Worm (Caenorhabditis elegans) whole organism, midembryonic: Measurements from ENCODE around the gene str-260.
"Not testable (repeated sequence)": the region's sequence is repeated elsewhere in the genome, so short reads cannot be mapped to it uniquely, and the experiment has no call there.

Source experiments
- T22C8.4 ChIP-seq: fragments of 200-800 bp; sonication (Bioruptor generic); IDR thresholded peaks from 2 replicates; pipeline ENCODE4 v1.3.6; 2022; ENCODE audit warnings: missing genetic modification characterization, missing compliant biosample characterization
- cog-1 ChIP-seq: sonication (generic microtip); optimal IDR thresholded peaks from 2 replicates; lab custom pipeline; 2016; ENCODE audit warnings: missing genetic modification characterization, missing compliant biosample characterization
- flt-1 ChIP-seq: fragments of 200-800 bp; sonication (Bioruptor generic); IDR thresholded peaks from 2 replicates; pipeline ENCODE4 v1.3.6; 2022; ENCODE audit warnings: missing genetic modification characterization, missing compliant biosample characterization
- klf-2 ChIP-seq: fragments of 200-800 bp; sonication (Bioruptor generic); conservative IDR thresholded peaks from 2 replicates; pipeline ENCODE4 v1.3.6; 2022; ENCODE audit warnings: missing genetic modification reagents, missing genetic modification characterization, missing compliant biosample characterization
- med-1 ChIP-seq: sonication (generic microtip); optimal IDR thresholded peaks from 2 replicates; lab custom pipeline; 2017; ENCODE audit warnings: missing genetic modification characterization, mild to moderate bottlenecking, missing compliant biosample characterization, antibody characterized with exemption, missing genetic modification reagents; ENCODE audit not compliant: insufficient read depth
- ref-1 ChIP-seq: fragments of 200-800 bp; sonication (Bioruptor generic); conservative IDR thresholded peaks from 2 replicates; pipeline ENCODE4 v1.3.6; 2022; ENCODE audit warnings: missing genetic modification reagents, missing genetic modification characterization, missing compliant biosample characterization
- tab-1 ChIP-seq: fragments of 200-800 bp; sonication (Bioruptor generic); IDR thresholded peaks from 2 replicates; pipeline ENCODE4 v1.3.6; 2022; ENCODE audit warnings: missing genetic modification characterization, missing compliant biosample characterization
- ztf-23 ChIP-seq: fragments of 200-800 bp; sonication (Bioruptor generic); IDR thresholded peaks from 2 replicates; pipeline ENCODE4 v1.3.6; 2022; ENCODE audit warnings: missing genetic modification reagents, missing genetic modification characterization, missing compliant biosample characterization
- ztf-29 ChIP-seq: fragments of 200-800 bp; sonication (Bioruptor generic); IDR thresholded peaks from 2 replicates; pipeline ENCODE4 v1.3.6; 2022; ENCODE audit warnings: missing genetic modification reagents, missing genetic modification characterization, missing compliant biosample characterization

str-260 gene

ce11 chrV:3506252-3506651, 20.7 kb upstream of the str-260 start, which contains the start of gene ugt-64:
ugt-64 (minus strand) TSS chrV:3506352.
- TF ChIP-seq T22C8.4 (GFP tag; lab: Robert Waterston, UW); med-1; tab-1 (GFP tag; lab: Robert Waterston, UW): not testable (repeated sequence)

DNA sequence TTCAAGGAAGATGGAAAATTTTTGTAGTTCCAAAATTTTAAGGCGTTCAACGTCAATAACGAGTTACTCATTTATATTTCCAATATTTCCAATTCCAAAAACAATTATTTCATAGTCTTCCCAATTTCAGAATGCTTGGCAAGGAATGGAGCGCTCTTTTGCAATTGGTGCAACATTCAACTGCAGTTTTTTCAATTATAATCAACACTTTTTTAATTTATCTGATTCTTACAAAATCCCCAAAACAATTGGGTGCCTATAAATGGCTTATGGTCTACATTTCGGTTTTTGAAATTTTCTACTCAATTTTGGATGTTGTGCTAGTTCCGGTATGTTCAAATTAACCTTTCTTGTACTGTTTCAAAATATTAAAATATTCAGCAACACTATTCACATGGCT, 19.3 kb upstream of the str-260 start, which contains the start of gene str-225:
Gene str-225 (plus strand): TSS at position 132 of the 400 bp plus-strand sequence.
- TF ChIP-seq T22C8.4 (GFP tag; lab: Robert Waterston, UW): no peak
- no peak for TF ChIP-seq ref-1 (GFP tag; lab: Robert Waterston, UW)
- no peak for TF ChIP-seq ztf-23 (GFP tag; lab: Robert Waterston, UW)
- no peak for TF ChIP-seq ztf-29
- TF ChIP-seq med-1: no peak
- no peak for TF ChIP-seq flt-1 (GFP tag; lab: Robert Waterston, UW)
- TF ChIP-seq klf-2 (GFP tag; lab: Robert Waterston, UW): no peak
- TF ChIP-seq cog-1 (tag; lab: Kevin White, UChicago): no peak

DNA sequence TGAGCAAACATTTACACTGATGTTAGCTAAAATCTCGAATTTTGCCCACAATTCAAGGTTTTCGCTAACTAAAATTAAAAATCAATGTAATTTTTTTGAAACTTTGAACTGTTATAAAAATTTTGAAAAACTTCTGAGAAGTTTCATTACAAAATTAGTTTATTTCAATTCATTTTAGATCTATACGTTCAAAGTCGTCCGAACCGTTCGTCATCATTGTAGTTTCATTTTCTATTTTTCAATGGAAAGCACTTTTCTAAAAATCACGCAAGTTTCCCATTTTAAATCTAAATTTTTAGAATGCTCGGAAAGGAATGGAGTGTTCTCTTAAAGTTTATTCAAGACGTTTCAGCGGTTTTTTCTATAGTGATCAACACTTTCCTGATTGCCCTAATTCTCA, 17.1 kb upstream of the str-260 start, which contains the start of gene str-228:
Gene str-228 (plus strand): TSS at position 301 of the 400 bp plus-strand sequence.
- TF ChIP-seq klf-2 (GFP tag; lab: Robert Waterston, UW) (no peak), ztf-23 (GFP tag; lab: Robert Waterston, UW) (no peak), ztf-29 (no peak), flt-1 (GFP tag; lab: Robert Waterston, UW) (no peak), med-1 (no peak), cog-1 (tag; lab: Kevin White, UChicago) (no peak), tab-1 (GFP tag; lab: Robert Waterston, UW) (no peak), T22C8.4 (GFP tag; lab: Robert Waterston, UW) (no peak), ref-1 (GFP tag; lab: Robert Waterston, UW) (no peak)

DNA sequence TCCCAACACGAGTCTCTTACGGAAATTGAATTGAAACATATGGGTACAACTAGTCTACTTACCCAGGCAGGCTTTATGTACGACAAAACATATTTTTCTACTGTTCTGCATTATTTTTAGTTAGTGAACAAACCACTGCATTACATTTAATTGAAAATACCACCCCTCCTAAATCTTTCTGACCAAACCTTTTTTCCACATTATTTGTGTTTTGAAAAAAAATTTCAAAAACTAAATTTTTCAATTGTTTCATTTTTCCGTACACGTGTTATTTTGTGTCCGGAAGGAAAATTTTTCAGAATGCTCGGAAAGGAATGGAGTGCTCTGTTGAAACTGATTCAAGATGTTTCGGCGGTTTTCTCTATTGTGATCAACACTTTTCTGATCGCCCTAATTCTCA, 14.6 kb upstream of the str-260 start, which contains the start of gene str-226:
Gene str-226 (plus strand): TSS at position 301 of the 400 bp plus-strand sequence.
- TF ChIP-seq klf-2 (GFP tag; lab: Robert Waterston, UW) (no peak), med-1 (no peak), tab-1 (GFP tag; lab: Robert Waterston, UW) (no peak)

- no peak for TF ChIP-seq cog-1 (tag; lab: Kevin White, UChicago)
- no peak for TF ChIP-seq ztf-29
- no peak for TF ChIP-seq T22C8.4 (GFP tag; lab: Robert Waterston, UW)
- TF ChIP-seq flt-1 (GFP tag; lab: Robert Waterston, UW): no peak
- TF ChIP-seq tab-1 (GFP tag; lab: Robert Waterston, UW): no peak
These were observed 9.1 kb upstream of the str-260 start, which contains the start of gene str-227 for ce11 chrV:3517889-3518288. str-227 (plus strand) TSS chrV:3518189.

ce11 chrV:3520412-3520811, 6.6 kb upstream of the str-260 start:
- peak; percentile 65; the same call in 1 of the 2 replicates for TF ChIP-seq flt-1 (GFP tag; lab: Robert Waterston, UW)

ce11 chrV:3523262-3523661, 3.7 kb upstream of the str-260 start, which contains the start of gene irg-1:
irg-1 (plus strand) TSS chrV:3523587.
- TF ChIP-seq cog-1 (tag; lab: Kevin White, UChicago): no peak
- TF ChIP-seq klf-2 (GFP tag; lab: Robert Waterston, UW): no peak
- no peak for TF ChIP-seq ztf-29
- TF ChIP-seq tab-1 (GFP tag; lab: Robert Waterston, UW): no peak
- TF ChIP-seq flt-1 (GFP tag; lab: Robert Waterston, UW): no peak
- TF ChIP-seq T22C8.4 (GFP tag; lab: Robert Waterston, UW): no peak
- no peak for TF ChIP-seq ztf-23 (GFP tag; lab: Robert Waterston, UW)
- TF ChIP-seq med-1: no peak
- TF ChIP-seq ref-1 (GFP tag; lab: Robert Waterston, UW): no peak

DNA sequence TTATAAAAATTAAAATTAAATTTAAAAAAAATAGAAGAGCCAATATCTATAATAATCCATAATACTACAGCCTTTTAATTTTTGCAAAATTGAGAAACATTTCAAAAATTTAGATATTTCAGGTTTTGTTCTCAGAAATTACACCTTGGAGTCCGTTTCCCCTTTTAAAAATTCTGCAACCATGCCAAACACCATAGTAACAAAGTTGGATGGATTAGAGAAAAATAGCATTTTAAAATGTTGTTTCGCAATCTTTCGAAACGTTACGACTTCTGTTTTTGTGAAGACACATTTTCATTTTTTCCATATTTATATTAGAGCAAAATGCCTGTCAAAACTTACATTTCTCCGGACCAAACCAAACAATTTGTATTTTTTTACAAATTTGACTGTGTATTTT, 2.0 kb upstream of the str-260 start, which contains the start of gene T24A6.7:
Gene T24A6.7 (plus strand): TSS at position 301 of the 400 bp plus-strand sequence.
- TF ChIP-seq T22C8.4 (GFP tag; lab: Robert Waterston, UW) (no peak), ref-1 (GFP tag; lab: Robert Waterston, UW) (no peak), tab-1 (GFP tag; lab: Robert Waterston, UW) (no peak), ztf-29 (no peak), klf-2 (GFP tag; lab: Robert Waterston, UW) (no peak), ztf-23 (GFP tag; lab: Robert Waterston, UW) (no peak), med-1 (no peak), flt-1 (GFP tag; lab: Robert Waterston, UW) (no peak), cog-1 (tag; lab: Kevin White, UChicago) (no peak)

DNA sequence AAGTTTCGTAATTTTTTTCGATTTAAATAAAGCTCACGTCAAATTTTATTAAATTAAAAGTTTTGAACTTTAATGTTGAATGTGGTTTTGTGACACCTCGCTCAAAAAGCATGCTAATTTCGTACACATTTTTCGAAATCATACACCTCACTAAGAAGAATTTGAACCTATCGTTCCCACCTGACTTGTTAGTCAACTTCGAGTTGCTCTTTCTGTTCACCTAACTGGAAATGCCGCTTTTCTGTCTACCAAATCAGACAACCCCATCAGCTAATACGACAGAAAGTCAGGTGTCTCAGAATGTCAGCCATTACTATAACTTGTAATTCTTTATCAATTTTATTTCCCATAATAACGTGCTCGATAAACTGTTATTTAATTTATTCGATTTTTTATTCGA, 3.4 kb downstream of the str-260 start, which contains the start of gene srbc-66:
Gene srbc-66 (plus strand): TSS at position 301 of the 400 bp plus-strand sequence.
- TF ChIP-seq T22C8.4 (GFP tag; lab: Robert Waterston, UW): no peak
- TF ChIP-seq cog-1 (tag; lab: Kevin White, UChicago): no peak
- no peak for TF ChIP-seq tab-1 (GFP tag; lab: Robert Waterston, UW)
- no peak for TF ChIP-seq med-1
- TF ChIP-seq ref-1 (GFP tag; lab: Robert Waterston, UW): no peak
- no peak for TF ChIP-seq ztf-29
- no peak for TF ChIP-seq ztf-23 (GFP tag; lab: Robert Waterston, UW)
- TF ChIP-seq flt-1 (GFP tag; lab: Robert Waterston, UW): no peak
- no peak for TF ChIP-seq klf-2 (GFP tag; lab: Robert Waterston, UW)

- TF ChIP-seq T22C8.4 (GFP tag; lab: Robert Waterston, UW) (no peak), ref-1 (GFP tag; lab: Robert Waterston, UW) (no peak), flt-1 (GFP tag; lab: Robert Waterston, UW) (no peak), cog-1 (tag; lab: Kevin White, UChicago) (no peak), ztf-29 (no peak), tab-1 (GFP tag; lab: Robert Waterston, UW) (no peak), klf-2 (GFP tag; lab: Robert Waterston, UW) (no peak), med-1 (no peak), ztf-23 (GFP tag; lab: Robert Waterston, UW) (no peak)
These were observed 8.3 kb downstream of the str-260 start, which contains the start of gene nhr-221 for ce11 chrV:3535260-3535659. nhr-221 (minus strand) TSS chrV:3535360.
